Worm (Caenorhabditis elegans) whole organism, mixed stage, embryonic: ENCODE results near the gene F49C12.5.
"Not testable (repeated sequence)": the region's sequence is repeated elsewhere in the genome, so short reads cannot be mapped to it uniquely, and the experiment has no call there.

Source experiments
- bed-3 ChIP-seq: fragments of 200-800 bp; sonication (Bioruptor generic); optimal IDR thresholded peaks from 3 replicates; lab custom pipeline; 2018; ENCODE audit warnings: mild to moderate bottlenecking, missing genetic modification characterization, moderate library complexity, missing compliant biosample characterization
- sptf-1 ChIP-seq: sonication (generic microtip); optimal IDR thresholded peaks from 2 replicates; lab custom pipeline; 2017; ENCODE audit warnings: mild to moderate bottlenecking, missing genetic modification characterization, moderate library complexity, missing compliant biosample characterization
- ztf-11 ChIP-seq: fragments of 150-350 bp; optimal IDR thresholded peaks from 2 replicates; lab custom pipeline; 2014; ENCODE audit warnings: missing biosample characterization, missing genetic modification characterization

ce11 chrIV:9293825-9294224 is 10.9 kb upstream of the F49C12.5 start, which contains the start of gene nhr-264:
- TF ChIP-seq sptf-1 (tag; lab: Kevin White, UChicago); bed-3 (GFP tag; lab: Kevin White, UChicago); ztf-11 (tag; lab: Kevin White, UChicago): not testable (repeated sequence)
